Worm (Caenorhabditis elegans): ENCODE measurements around the gene dml-1.

The dml-1 gene

DNA sequence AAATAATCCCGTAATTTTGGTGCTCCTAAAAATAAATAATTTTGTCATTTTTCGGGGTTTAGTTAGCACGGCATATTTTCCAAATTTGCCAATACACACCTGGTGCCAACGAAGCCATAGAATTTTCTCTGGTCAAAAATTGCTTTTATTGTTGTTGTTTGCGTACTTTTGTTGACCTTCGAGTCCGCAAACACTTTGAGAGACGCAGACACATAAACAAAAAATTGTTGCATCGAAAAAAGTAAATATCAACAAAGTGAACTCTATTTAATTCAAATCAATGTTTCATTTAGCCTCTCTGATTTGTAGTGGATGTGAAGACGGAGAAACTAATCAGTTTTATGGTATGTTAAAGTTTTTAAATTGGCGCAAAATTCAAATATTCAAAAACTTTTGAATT, 40.5 kb upstream of the dml-1 start, which contains the start of gene Y54G2A.40:
Gene Y54G2A.40, plus strand, starts transcription at position 213 of the 400 bp plus-strand sequence.
- TF ChIP-seq B0019.2 (GFP tag; conservative IDR thresholded peaks at IDR 0.05) (no peak), nhr-80 (tag; optimal IDR thresholded peaks at IDR 0.05) (peak; percentile 6), zim-3 (tag; optimal IDR thresholded peaks at IDR 0.05) (no peak), zfh-2 (GFP tag; conservative IDR thresholded peaks at IDR 0.05) (no peak), F39B2.1 (GFP tag; IDR thresholded peaks at IDR 0.05) (no peak), aptf-3 (GFP tag; IDR thresholded peaks at IDR 0.05) (no peak), attf-5 (GFP tag; optimal IDR thresholded peaks at IDR 0.05) (peak; percentile 55), hmg-1.2 (GFP tag; IDR thresholded peaks at IDR 0.05) (peak; percentile 58), dpff-1 (tag; optimal IDR thresholded peaks at IDR 0.05) (no peak), gei-17 (GFP tag; optimal IDR thresholded peaks at IDR 0.05) (no peak)

ce11 chrIV:2849269-2849668, 37.5 kb upstream of the dml-1 start:
- no peak for TF ChIP-seq dpff-1 (tag; optimal IDR thresholded peaks at IDR 0.05)
- no peak for TF ChIP-seq lin-26 (GFP tag; IDR thresholded peaks at IDR 0.05)
- TF ChIP-seq lsl-1 (GFP tag; optimal IDR thresholded peaks at IDR 0.05), result no peak
- TF ChIP-seq ekl-4 (GFP tag; IDR thresholded peaks at IDR 0.05), result no peak
- TF ChIP-seq chd-7 (tag; optimal IDR thresholded peaks at IDR 0.05), result no peak
- no peak for TF ChIP-seq pbrm-1 (GFP tag; IDR thresholded peaks at IDR 0.05)
- no peak for TF ChIP-seq hmg-20 (GFP tag; IDR thresholded peaks at IDR 0.05)
- TF ChIP-seq ets-4 (GFP tag; optimal IDR thresholded peaks at IDR 0.05), result no peak
- no peak for TF ChIP-seq ztf-22 (GFP tag; optimal IDR thresholded peaks at IDR 0.05)
- TF ChIP-seq cebp-2 (GFP tag; IDR thresholded peaks at IDR 0.05), result 0 out of 2 replicates have a peak, but pooled peaks have one; percentile 26
- TF ChIP-seq egl-18 (GFP tag; IDR thresholded peaks at IDR 0.05), result no peak
- no peak for TF ChIP-seq cebp-1 (GFP tag; IDR thresholded peaks at IDR 0.05)
- TF ChIP-seq cebp-1 (tag; optimal IDR thresholded peaks at IDR 0.05), result no peak
- TF ChIP-seq repo-1 (tag; optimal IDR thresholded peaks at IDR 0.05), result no peak
- TF ChIP-seq die-1 (tag; optimal IDR thresholded peaks at IDR 0.05), result no peak
- no peak for TF ChIP-seq snpc-4 (GFP tag; optimal IDR thresholded peaks at IDR 0.05)
- TF ChIP-seq snpc-4 (tag; optimal IDR thresholded peaks at IDR 0.05), result peak in 1 of 4 experiments; percentile 78
- TF ChIP-seq F57C9.4 (tag; optimal IDR thresholded peaks at IDR 0.05), result no peak
- TF ChIP-seq zfh-2 (GFP tag; conservative IDR thresholded peaks at IDR 0.05), result peak; percentile 64
- no peak for TF ChIP-seq ztf-25 (GFP tag; IDR thresholded peaks at IDR 0.05)
- TF ChIP-seq ceh-100 (GFP tag; IDR thresholded peaks at IDR 0.05), result no peak
- no peak for TF ChIP-seq rcor-1 (GFP tag; IDR thresholded peaks at IDR 0.05)

ce11 chrIV:2850586-2850985, 36.2 kb upstream of the dml-1 start, which contains the start of gene clec-85:
Gene clec-85 (plus strand): TSS chrIV:2850886.
- no peak for TF ChIP-seq atf-7 (tag; optimal IDR thresholded peaks at IDR 0.05)
- no peak for TF ChIP-seq egl-18 (GFP tag; IDR thresholded peaks at IDR 0.05)
- TF ChIP-seq snpc-1.3 (tag; optimal IDR thresholded peaks at IDR 0.05; ENCODE audit: insufficient read depth), result no peak
- no peak for TF ChIP-seq efl-1 (GFP tag; optimal IDR thresholded peaks at IDR 0.05)
- no peak for TF ChIP-seq Y53G8AR.9 (GFP tag; conservative IDR thresholded peaks at IDR 0.05)
- no peak for TF ChIP-seq chd-7 (tag; optimal IDR thresholded peaks at IDR 0.05)
- TF ChIP-seq ztf-22 (GFP tag; optimal IDR thresholded peaks at IDR 0.05), result no peak
- no peak for TF ChIP-seq ets-4 (GFP tag; optimal IDR thresholded peaks at IDR 0.05)
- no peak for TF ChIP-seq unc-62 (GFP tag; optimal IDR thresholded peaks at IDR 0.05)

DNA sequence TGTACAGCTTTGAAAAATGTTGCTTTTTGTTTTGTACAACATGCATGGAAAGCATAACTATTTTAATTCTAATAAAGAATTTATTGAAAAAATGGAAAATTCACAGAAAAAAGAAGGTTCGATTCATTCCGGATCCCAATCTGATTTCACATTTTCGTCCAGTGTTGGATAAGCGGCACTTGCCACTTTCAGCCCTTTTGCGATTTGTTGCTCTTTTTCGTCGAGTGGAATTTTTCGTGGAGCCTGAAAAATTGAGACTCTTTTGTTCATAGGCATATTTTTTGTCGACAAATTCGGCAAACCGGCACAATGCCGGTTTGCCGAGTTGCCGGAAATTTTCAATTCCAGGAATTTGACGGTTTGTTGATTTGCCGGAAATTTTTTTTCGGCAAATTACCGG, 35.1 kb upstream of the dml-1 start:
- TF ChIP-seq let-607 (tag; optimal IDR thresholded peaks at IDR 0.05), result no peak
- TF ChIP-seq B0336.3 (GFP tag; IDR thresholded peaks at IDR 0.05), result no peak
- no peak for TF ChIP-seq nhr-27 (tag; optimal IDR thresholded peaks at IDR 0.05)
